Worm (Caenorhabditis elegans) whole organism, dauer: Measurements from ENCODE around the gene R09E10.13.

Experiments
- unc-62 ChIP-seq: sonication (generic microtip); optimal IDR thresholded peaks from 2 replicates; lab custom pipeline; 2017; ENCODE audit warnings: missing biosample characterization, missing genetic modification reagents, missing genetic modification characterization

The R09E10.13 gene

ce11 chrIV:10288575-10288974, 6.4 kb downstream of the R09E10.13 start:
- no peak for TF ChIP-seq unc-62 (GFP tag; lab: Kevin White, UChicago)

DNA sequence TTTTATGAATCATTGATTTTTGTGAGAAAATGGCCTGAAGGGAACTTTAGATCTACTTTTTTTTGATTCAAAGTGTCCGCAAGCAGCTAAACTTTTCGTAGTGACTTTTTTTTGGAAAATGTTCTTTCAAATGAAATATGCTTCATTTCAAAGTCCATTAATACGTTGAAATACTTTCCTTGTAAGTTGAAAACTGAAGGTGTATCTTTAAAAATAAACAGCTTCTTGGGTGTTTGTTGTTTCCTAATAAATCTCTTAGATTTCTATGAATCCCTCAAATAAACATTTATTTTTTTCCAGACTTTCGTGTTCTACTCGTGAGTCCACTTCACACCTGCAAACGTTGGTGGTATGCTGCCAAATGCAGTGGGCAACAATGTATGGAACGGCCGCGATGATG, 8.3 kb downstream of the R09E10.13 start, which contains the start of gene ebax-1:
ebax-1 (plus strand) TSS at position 301 of the 400 bp plus-strand sequence.
- no peak for TF ChIP-seq unc-62 (GFP tag; lab: Kevin White, UChicago)

DNA sequence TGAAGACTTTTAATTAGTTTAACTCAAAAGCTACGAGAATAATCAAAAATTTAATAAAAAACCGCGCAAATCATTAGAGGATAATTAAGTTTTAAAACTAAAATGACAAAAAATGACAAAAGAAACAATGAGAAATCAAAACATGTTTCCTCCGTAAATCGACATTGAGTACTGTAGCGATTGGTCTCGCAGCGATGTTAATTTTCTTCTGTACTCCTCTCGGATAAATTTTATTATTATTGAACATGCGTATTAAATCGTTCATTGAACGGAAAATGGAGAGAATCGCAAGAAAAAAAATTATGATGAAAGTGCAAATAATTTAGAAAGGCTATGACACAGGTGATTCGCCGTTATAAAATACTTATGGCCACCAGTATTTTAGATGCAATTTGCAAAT, 9.6 kb downstream of the R09E10.13 start:
- no peak for TF ChIP-seq unc-62 (GFP tag; lab: Kevin White, UChicago)

DNA sequence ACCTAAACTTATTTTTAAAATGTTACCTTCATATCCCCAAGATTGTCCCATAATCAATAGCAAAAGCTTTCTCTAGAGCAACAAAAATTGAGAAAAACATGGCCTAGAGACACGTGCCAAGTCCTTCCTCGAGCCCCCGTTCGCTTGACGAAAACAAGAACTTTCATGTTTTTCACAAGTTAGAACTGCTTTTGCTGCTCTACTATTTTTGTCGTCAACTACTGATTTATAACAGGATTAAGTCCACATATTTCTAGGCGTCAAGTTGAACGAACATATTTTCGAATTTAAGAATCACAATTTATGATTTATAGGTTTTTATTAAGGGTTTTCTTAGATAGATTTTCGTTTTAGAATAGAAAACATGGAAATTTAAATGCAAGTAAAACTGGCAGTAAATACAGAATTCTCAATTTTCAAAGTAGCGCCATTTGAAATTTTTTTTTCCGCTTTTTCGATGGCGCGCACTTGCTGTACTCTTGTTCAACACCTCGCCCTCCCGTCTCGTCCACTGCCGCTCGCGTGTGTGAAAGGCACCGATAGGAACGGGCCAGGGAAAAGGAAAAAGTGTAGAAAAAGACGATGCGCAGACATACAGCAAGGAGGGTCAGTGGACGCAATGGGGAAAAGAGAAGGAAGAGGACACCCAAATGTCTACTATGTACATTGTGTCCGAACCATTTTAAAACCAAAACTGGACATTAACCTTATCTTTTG, 10.6 kb downstream of the R09E10.13 start, which contains the start of gene rad-51:
rad-51 (minus strand) TSS at position 51 of the 717 bp plus-strand sequence.
- TF ChIP-seq unc-62 (GFP tag; lab: Kevin White, UChicago), result no peak

DNA sequence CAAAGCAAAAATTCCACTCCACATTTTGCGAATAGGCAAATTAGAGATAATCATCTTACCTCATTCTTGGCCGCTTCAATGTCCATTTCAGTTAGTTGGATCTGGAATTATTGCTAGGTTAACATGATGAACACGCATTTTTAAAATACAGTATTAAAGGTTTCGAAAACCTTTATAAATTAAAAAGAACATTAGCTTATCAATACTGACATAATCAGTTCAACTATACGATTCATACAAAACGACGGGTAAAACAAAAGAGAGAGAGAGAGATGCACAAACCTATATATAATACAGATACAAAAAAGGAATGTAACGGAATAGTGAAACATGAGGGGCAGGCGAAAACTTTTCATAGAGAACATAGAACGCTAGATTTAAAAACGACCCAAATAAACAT, 13.5 kb downstream of the R09E10.13 start, which contains the start of gene thk-1:
thk-1 (minus strand) TSS at position 101 of the 400 bp plus-strand sequence.
- no peak for TF ChIP-seq unc-62 (GFP tag; lab: Kevin White, UChicago)

DNA sequence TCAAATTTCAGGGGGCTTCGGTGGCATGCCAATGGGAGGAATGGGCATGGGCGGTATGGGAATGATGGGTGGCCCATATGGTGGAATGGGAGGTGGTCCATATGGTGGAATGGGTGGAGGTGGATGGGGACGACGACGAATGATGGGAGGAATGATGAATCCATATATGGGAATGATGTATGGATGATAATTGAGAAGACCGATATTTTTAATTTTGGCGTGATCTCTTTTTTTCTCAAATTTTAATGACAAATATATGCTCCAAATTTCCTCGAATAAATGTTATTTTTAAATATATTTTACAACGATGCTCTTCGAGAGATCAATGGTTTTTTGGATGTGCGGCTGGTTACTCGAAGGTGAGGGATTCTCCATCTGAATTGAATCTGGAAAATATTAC, 17.2 kb downstream of the R09E10.13 start, which contains the start of gene Y43C5A.4:
Y43C5A.4 (plus strand) TSS at position 301 of the 400 bp plus-strand sequence.
- TF ChIP-seq unc-62 (GFP tag; lab: Kevin White, UChicago), result no peak

DNA sequence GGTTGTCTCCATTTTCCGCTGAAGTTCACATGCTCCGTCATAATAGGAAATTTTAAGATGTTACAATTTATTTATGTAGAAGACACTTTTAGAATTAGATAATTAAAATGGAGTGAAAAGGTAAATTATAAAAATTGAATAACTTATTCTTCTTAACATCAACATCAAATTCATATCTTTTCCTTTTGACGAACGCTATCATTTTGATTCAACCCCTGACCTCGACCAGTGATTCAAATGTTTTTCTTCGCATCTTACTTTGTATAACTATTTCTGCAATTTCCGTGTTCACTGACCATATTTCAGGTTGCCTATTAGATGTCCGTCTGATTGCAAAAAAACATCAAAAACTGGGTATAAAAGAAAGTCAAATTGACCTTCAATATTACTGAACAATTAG, 18.0 kb downstream of the R09E10.13 start, which contains the start of gene Y43C5A.7:
Y43C5A.7 (plus strand) TSS at position 301 of the 400 bp plus-strand sequence.
- TF ChIP-seq unc-62 (GFP tag; lab: Kevin White, UChicago), result no peak

ce11 chrIV:10275050-10275449, 19.9 kb downstream of the R09E10.13 start:
- no peak for TF ChIP-seq unc-62 (GFP tag; lab: Kevin White, UChicago)

ce11 chrIV:10273781-10274313, 21.1 kb downstream of the R09E10.13 start, which contains the start of gene Y43C5A.3:
Gene Y43C5A.3, plus strand, starts transcription at chrIV:10274036.
- no peak for TF ChIP-seq unc-62 (GFP tag; lab: Kevin White, UChicago)

- no peak for TF ChIP-seq unc-62 (GFP tag; lab: Kevin White, UChicago)
Observed at ce11 chrIV:10273360-10273759, 21.6 kb downstream of the R09E10.13 start.

- TF ChIP-seq unc-62 (GFP tag; lab: Kevin White, UChicago), result no peak
Observed at ce11 chrIV:10269137-10269933, 25.6 kb downstream of the R09E10.13 start, which contains the start of the genes nspd-7 and Y43C5A.2. Gene nspd-7, minus strand, starts transcription at chrIV:10269187. Gene Y43C5A.2, plus strand, starts transcription at chrIV:10269883.

DNA sequence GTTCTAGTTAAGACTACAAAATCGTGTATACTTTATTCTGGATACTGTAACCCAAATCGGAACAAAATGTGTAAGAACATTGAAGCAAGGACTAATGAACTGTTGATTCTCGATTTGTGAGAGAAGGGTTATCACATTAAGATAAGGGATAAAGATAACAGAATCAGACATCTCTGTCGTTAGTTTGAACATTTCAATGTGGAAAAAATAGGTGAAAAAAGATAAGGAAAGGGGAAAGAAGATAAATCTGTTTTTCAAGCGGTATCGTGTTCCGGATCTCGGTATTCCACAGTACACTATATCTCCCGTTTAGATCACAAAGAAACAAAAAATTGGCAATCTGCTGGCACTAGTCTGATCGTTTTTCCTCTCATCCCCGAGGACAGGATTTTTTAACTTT, 33.9 kb downstream of the R09E10.13 start:
- no peak for TF ChIP-seq unc-62 (GFP tag; lab: Kevin White, UChicago)

DNA sequence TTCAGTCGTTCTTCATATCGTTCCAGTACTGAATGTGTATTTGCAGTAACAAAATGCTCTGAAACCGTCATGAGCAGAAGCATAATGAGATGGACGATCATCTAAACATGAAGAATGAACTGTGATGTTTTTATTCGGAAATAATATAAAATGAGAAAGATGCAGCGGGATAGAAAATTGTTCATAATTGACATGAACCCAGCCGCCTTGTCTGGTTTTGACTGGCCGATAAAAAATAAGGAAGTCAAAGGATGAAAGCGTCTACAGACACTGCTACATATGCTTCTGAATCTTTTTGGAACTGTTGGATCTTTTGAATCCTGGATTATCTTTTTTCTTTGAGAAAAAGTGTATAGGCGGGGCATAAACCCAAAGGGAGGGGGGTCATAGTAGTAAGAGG, 35.4 kb downstream of the R09E10.13 start, which contains the start of gene F01G10.9:
F01G10.9 (minus strand) TSS at position 101 of the 400 bp plus-strand sequence.
- TF ChIP-seq unc-62 (GFP tag; lab: Kevin White, UChicago), result no peak

DNA sequence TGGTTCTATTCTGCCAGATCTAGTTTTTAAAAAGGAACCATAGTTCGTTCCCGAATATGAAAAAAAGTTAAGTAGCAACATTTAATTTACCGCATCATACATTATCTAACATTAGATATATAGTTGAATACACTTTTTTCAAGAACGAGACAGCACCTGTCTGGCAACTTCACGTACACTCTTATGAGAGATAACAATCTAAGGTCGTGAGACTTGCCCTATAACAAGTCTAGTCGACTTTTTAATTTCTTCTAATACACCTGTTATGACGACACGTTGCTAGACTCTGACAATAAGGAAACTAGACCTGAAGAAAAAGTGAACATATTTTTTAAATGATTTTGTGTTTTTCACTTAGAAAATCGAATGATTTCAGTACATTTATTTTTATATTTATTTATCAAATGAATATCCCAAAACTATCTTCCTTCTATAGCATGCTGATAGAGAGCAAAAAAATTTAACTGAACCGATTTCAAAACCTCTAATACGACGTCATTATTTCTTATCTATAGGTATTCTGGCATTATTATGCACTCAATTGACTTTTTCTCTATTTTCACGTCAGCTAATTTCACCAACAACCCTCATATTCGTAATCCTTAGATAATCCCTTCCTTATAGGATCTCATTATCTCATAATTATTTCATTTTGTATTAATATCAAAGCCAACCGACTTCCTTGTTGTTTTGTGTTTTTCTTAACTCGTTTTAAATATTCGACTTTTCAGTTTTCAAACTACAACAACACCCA, 41.9 kb downstream of the R09E10.13 start:
- no peak for TF ChIP-seq unc-62 (GFP tag; lab: Kevin White, UChicago)

DNA sequence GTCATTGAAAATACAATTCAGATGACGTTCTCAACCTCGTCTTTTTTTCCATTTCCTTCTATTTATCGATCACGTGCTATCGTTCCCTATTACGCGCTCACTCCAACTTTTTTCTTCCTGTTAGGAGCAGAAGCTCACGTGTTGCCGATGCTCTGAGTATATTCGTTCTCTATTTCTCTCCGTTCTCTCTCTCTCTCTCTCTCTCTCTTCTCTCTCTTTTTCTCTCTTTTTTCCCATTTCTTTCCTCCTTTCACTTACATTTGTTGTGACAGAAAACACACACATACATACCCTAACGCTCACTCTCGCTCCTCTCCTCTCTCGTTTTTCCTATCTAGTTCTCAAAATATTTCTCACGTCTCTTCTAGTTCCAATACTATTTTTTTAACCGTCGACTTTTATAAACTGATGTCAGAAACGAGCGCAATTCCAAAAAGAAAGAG, 42.6 kb downstream of the R09E10.13 start:
- no peak for TF ChIP-seq unc-62 (GFP tag; lab: Kevin White, UChicago)
